Worm (Caenorhabditis elegans) whole organism, young adult: ENCODE results near the gene F28D1.6.
A peak's percentile ranks its signal among the peaks of the same experiment; 100 is the strongest.

Experiments
- F22D6.2 ChIP-seq: sonication (generic microtip); optimal IDR thresholded peaks from 2 replicates; lab custom pipeline; 2016; ENCODE audit warnings: mild to moderate bottlenecking, missing genetic modification characterization, missing compliant biosample characterization
- F33H1.4 ChIP-seq: fragments of 200-800 bp; sonication (Bioruptor generic); IDR thresholded peaks from 2 replicates; pipeline ENCODE4 v1.3.6; 2022; ENCODE audit warnings: missing genetic modification reagents, missing genetic modification characterization, missing compliant biosample characterization
- F37B4.10 ChIP-seq: fragments of 200-800 bp; sonication (Bioruptor generic); IDR thresholded peaks from 2 replicates; pipeline ENCODE4 v1.3.6; 2022; ENCODE audit warnings: missing genetic modification characterization, missing compliant biosample characterization
- F57A8.1 ChIP-seq: fragments of 200-800 bp; sonication (Bioruptor generic); optimal IDR thresholded peaks from 2 replicates; lab custom pipeline; 2018; ENCODE audit warnings: mild to moderate bottlenecking, missing genetic modification characterization, moderate library complexity, missing compliant biosample characterization
- K11D2.4 ChIP-seq: fragments of 200-800 bp; sonication (Bioruptor generic); IDR thresholded peaks from 2 replicates; pipeline ENCODE4 v1.3.6; 2022; ENCODE audit warnings: missing genetic modification reagents, missing genetic modification characterization, missing compliant biosample characterization
- T07F8.4 ChIP-seq: sonication (generic microtip); optimal IDR thresholded peaks from 2 replicates; lab custom pipeline; 2016; ENCODE audit warnings: mild to moderate bottlenecking, missing genetic modification characterization, moderate library complexity, missing compliant biosample characterization
- Y53F4B.3 ChIP-seq: fragments of 200-800 bp; sonication (Bioruptor generic); IDR thresholded peaks from 2 replicates; pipeline ENCODE4 v1.3.6; 2022; ENCODE audit warnings: missing genetic modification reagents, missing genetic modification characterization, missing compliant biosample characterization
- Y67H2A.10 ChIP-seq: fragments of 200-800 bp; sonication (Bioruptor generic); conservative IDR thresholded peaks from 2 replicates; pipeline ENCODE4 v1.3.6; 2022; ENCODE audit warnings: missing genetic modification reagents, missing genetic modification characterization, missing compliant biosample characterization
- Y79H2A.3 ChIP-seq: fragments of 200-800 bp; sonication (Bioruptor generic); conservative IDR thresholded peaks from 2 replicates; pipeline ENCODE4 v1.3.6; 2022; ENCODE audit warnings: missing genetic modification reagents, missing genetic modification characterization, missing compliant biosample characterization
- aptf-3 ChIP-seq: fragments of 200-800 bp; sonication (Bioruptor generic); IDR thresholded peaks from 2 replicates; pipeline ENCODE4 v1.3.6; 2022; ENCODE audit warnings: missing genetic modification characterization, missing compliant biosample characterization
- athp-1 ChIP-seq: sonication (generic microtip); optimal IDR thresholded peaks from 2 replicates; lab custom pipeline; 2017; ENCODE audit warnings: mild to moderate bottlenecking, missing genetic modification characterization, missing compliant biosample characterization
- ccch-3 ChIP-seq: fragments of 200-800 bp; sonication (Bioruptor generic); optimal IDR thresholded peaks from 2 replicates; lab custom pipeline; 2018; ENCODE audit warnings: mild to moderate bottlenecking, missing genetic modification characterization, missing compliant biosample characterization
- cebp-1 ChIP-seq, 2 experiments: fragments of 200-800 bp in 1 of 2; sonication (Bioruptor generic) in 1 of 2; sonication (generic microtip) in 1 of 2; IDR thresholded peaks in 1 of 2; optimal IDR thresholded peaks in 1 of 2; 2 replicates each; pipeline versions ENCODE4 v1.3.6 to Lab custom; 2017 to 2022; ENCODE audit warnings: missing compliant biosample characterization in 2 of 2, missing genetic modification characterization in 2 of 2, mild to moderate bottlenecking in 1 of 2, missing genetic modification reagents in 1 of 2, moderate library complexity in 1 of 2
- ceh-100 ChIP-seq: fragments of 200-800 bp; sonication (Bioruptor generic); IDR thresholded peaks from 2 replicates; pipeline ENCODE4 v1.3.6; 2022; ENCODE audit warnings: missing genetic modification reagents, missing genetic modification characterization, missing compliant biosample characterization
- ceh-27 ChIP-seq: fragments of 200-800 bp; sonication (Bioruptor generic); optimal IDR thresholded peaks from 2 replicates; lab custom pipeline; 2018; ENCODE audit warnings: mild to moderate bottlenecking, missing genetic modification characterization, moderate library complexity, missing compliant biosample characterization
- ceh-91 ChIP-seq: fragments of 200-800 bp; sonication (Bioruptor generic); IDR thresholded peaks from 2 replicates; pipeline ENCODE4 v1.3.6; 2022; ENCODE audit warnings: missing genetic modification reagents, missing genetic modification characterization, missing compliant biosample characterization
- die-1 ChIP-seq: sonication (generic microtip); optimal IDR thresholded peaks from 2 replicates; lab custom pipeline; 2016; ENCODE audit warnings: missing genotype, mild to moderate bottlenecking, missing genetic modification characterization, missing compliant biosample characterization
- efl-1 ChIP-seq: fragments of 150-350 bp; optimal IDR thresholded peaks from 2 replicates; lab custom pipeline; 2014; ENCODE audit warnings: missing biosample characterization, missing genetic modification reagents, missing genetic modification characterization
- egl-18 ChIP-seq: fragments of 200-800 bp; sonication (Bioruptor generic); IDR thresholded peaks from 2 replicates; pipeline ENCODE4 v1.3.6; 2022; ENCODE audit warnings: missing genetic modification reagents, missing genetic modification characterization, missing compliant biosample characterization
- egl-44 ChIP-seq: fragments of 200-800 bp; sonication (Bioruptor generic); IDR thresholded peaks from 2 replicates; pipeline ENCODE4 v1.3.6; 2022; ENCODE audit warnings: missing genetic modification reagents, missing genetic modification characterization, missing compliant biosample characterization
- ekl-4 ChIP-seq: fragments of 200-800 bp; sonication (Bioruptor generic); IDR thresholded peaks from 2 replicates; pipeline ENCODE4 v1.3.6; 2022; ENCODE audit warnings: missing genetic modification reagents, missing genetic modification characterization, missing compliant biosample characterization
- ets-4 ChIP-seq: fragments of 200-800 bp; sonication (Bioruptor generic); optimal IDR thresholded peaks from 2 replicates; lab custom pipeline; 2018; ENCODE audit warnings: mild to moderate bottlenecking, missing genetic modification characterization, missing compliant biosample characterization
- gei-17 ChIP-seq: fragments of 200-800 bp; sonication (Bioruptor generic); optimal IDR thresholded peaks from 2 replicates; lab custom pipeline; 2018; ENCODE audit warnings: mild to moderate bottlenecking, missing genetic modification characterization, missing compliant biosample characterization
- hlh-12 ChIP-seq: sonication (generic microtip); optimal IDR thresholded peaks from 2 replicates; lab custom pipeline; 2016; ENCODE audit warnings: missing genetic modification characterization, missing compliant biosample characterization
- hmg-1.2 ChIP-seq: fragments of 200-800 bp; sonication (Bioruptor generic); IDR thresholded peaks from 2 replicates; pipeline ENCODE4 v1.3.6; 2022; ENCODE audit warnings: missing genetic modification reagents, missing genetic modification characterization, missing compliant biosample characterization
- hmg-20 ChIP-seq: fragments of 200-800 bp; sonication (Bioruptor generic); IDR thresholded peaks from 2 replicates; pipeline ENCODE4 v1.3.6; 2022; ENCODE audit warnings: missing genetic modification reagents, missing genetic modification characterization, missing compliant biosample characterization
- lin-40 ChIP-seq: sonication (generic microtip); optimal IDR thresholded peaks from 2 replicates; lab custom pipeline; 2016; ENCODE audit warnings: missing genetic modification characterization, mild to moderate bottlenecking, missing compliant biosample characterization, missing genotype, missing genetic modification reagents
- madf-10 ChIP-seq: sonication (generic microtip); optimal IDR thresholded peaks from 2 replicates; lab custom pipeline; 2016; ENCODE audit warnings: mild to moderate bottlenecking, missing genetic modification characterization, missing compliant biosample characterization
- madf-3 ChIP-seq: fragments of 200-800 bp; sonication (Bioruptor generic); IDR thresholded peaks from 2 replicates; pipeline ENCODE4 v1.3.6; 2022; ENCODE audit warnings: missing genetic modification reagents, missing genetic modification characterization, missing compliant biosample characterization
- madf-6 ChIP-seq: fragments of 200-800 bp; sonication (Bioruptor generic); IDR thresholded peaks from 2 replicates; pipeline ENCODE4 v1.3.6; 2022; ENCODE audit warnings: missing genetic modification reagents, missing genetic modification characterization, missing compliant biosample characterization
- mes-4 ChIP-seq: sonication (generic microtip); optimal IDR thresholded peaks from 2 replicates; lab custom pipeline; 2016; ENCODE audit warnings: missing genotype, missing genetic modification characterization, missing compliant biosample characterization
- nfya-1 ChIP-seq: sonication (generic microtip); optimal IDR thresholded peaks from 2 replicates; lab custom pipeline; 2017; ENCODE audit warnings: antibody characterized with exemption, missing compliant biosample characterization, missing genetic modification characterization, borderline replicate concordance; ENCODE audit not compliant: insufficient read depth
- nhr-120 ChIP-seq: fragments of 200-800 bp; sonication (Bioruptor generic); IDR thresholded peaks from 2 replicates; pipeline ENCODE4 v1.3.6; 2022; ENCODE audit warnings: missing genetic modification characterization, missing compliant biosample characterization
- nhr-179 ChIP-seq: sonication (generic microtip); optimal IDR thresholded peaks from 2 replicates; lab custom pipeline; 2016; ENCODE audit warnings: mild to moderate bottlenecking, missing genetic modification characterization, missing compliant biosample characterization
- nhr-80 ChIP-seq: sonication (generic microtip); optimal IDR thresholded peaks from 2 replicates; lab custom pipeline; 2016; ENCODE audit warnings: missing genetic modification characterization, missing compliant biosample characterization
- nhr-90 ChIP-seq: sonication (generic microtip); optimal IDR thresholded peaks from 2 replicates; lab custom pipeline; 2016; ENCODE audit warnings: missing genotype, mild to moderate bottlenecking, missing genetic modification characterization, missing compliant biosample characterization
- rpc-1 ChIP-seq, 2 experiments: fragments of 150-350 bp in 1 of 2; sonication (generic microtip) in 1 of 2; optimal IDR thresholded peaks; 2 replicates each; lab custom pipeline; 2014 to 2018; ENCODE audit warnings: missing biosample characterization in 1 of 2, missing genetic modification characterization in 1 of 2, missing genetic modification reagents in 1 of 2, missing genotype in 1 of 2
- sdz-38 ChIP-seq: sonication (generic microtip); optimal IDR thresholded peaks from 2 replicates; lab custom pipeline; 2016; ENCODE audit warnings: missing genotype, missing genetic modification characterization, missing compliant biosample characterization
- sea-2 ChIP-seq: fragments of 200-800 bp; sonication (Bioruptor generic); IDR thresholded peaks from 2 replicates; pipeline ENCODE4 v1.3.6; 2022; ENCODE audit warnings: missing genetic modification characterization, missing compliant biosample characterization
- snpc-4 ChIP-seq, 5 experiments: fragments of 150-350 bp in 1 of 5; sonication (generic microtip) in 4 of 5; optimal IDR thresholded peaks; 2 replicates each; lab custom pipeline; 2014 to 2018; ENCODE audit warnings: missing genetic modification characterization in 5 of 5, missing biosample characterization in 3 of 5, antibody characterized with exemption in 2 of 5, mild to moderate bottlenecking in 2 of 5, missing compliant biosample characterization in 2 of 5, missing genotype in 2 of 5, moderate library complexity in 2 of 5, missing genetic modification reagents in 1 of 5
- somi-1 ChIP-seq: fragments of 200-800 bp; sonication (Bioruptor generic); optimal IDR thresholded peaks from 2 replicates; lab custom pipeline; 2018; ENCODE audit warnings: mild to moderate bottlenecking, missing genetic modification characterization, missing compliant biosample characterization
- tbx-9 ChIP-seq: sonication (generic microtip); optimal IDR thresholded peaks from 2 replicates; lab custom pipeline; 2016; ENCODE audit warnings: borderline replicate concordance, missing genetic modification characterization, inconsistent platforms, missing compliant biosample characterization
- unc-130 ChIP-seq: sonication (generic microtip); optimal IDR thresholded peaks from 2 replicates; lab custom pipeline; 2016; ENCODE audit warnings: missing genetic modification reagents, missing genetic modification characterization, missing compliant biosample characterization
- ztf-18 ChIP-seq: sonication (generic microtip); optimal IDR thresholded peaks from 2 replicates; lab custom pipeline; 2016; ENCODE audit warnings: missing genotype, mild to moderate bottlenecking, missing genetic modification characterization, missing compliant biosample characterization
- ztf-22 ChIP-seq: fragments of 200-800 bp; sonication (Bioruptor generic); optimal IDR thresholded peaks from 2 replicates; lab custom pipeline; 2018; ENCODE audit warnings: mild to moderate bottlenecking, missing genetic modification characterization, moderate library complexity, missing compliant biosample characterization
- ztf-26 ChIP-seq: sonication (generic microtip); optimal IDR thresholded peaks from 2 replicates; lab custom pipeline; 2017; ENCODE audit warnings: missing genetic modification characterization, missing compliant biosample characterization
- ztf-3 ChIP-seq: fragments of 200-800 bp; sonication (Bioruptor generic); optimal IDR thresholded peaks from 2 replicates; lab custom pipeline; 2018; ENCODE audit warnings: mild to moderate bottlenecking, missing genetic modification characterization, missing compliant biosample characterization

The F28D1.6 gene

ce11 chrIV:12391003-12391637 is 6.2 kb upstream of the F28D1.6 start, which contains the start of the genes rps-23 and dpm-3 (continued):
- peak; percentile 77; the same call in 1 of the 2 replicates for TF ChIP-seq Y53F4B.3 (GFP tag; lab: Robert Waterston, UW)
- TF ChIP-seq sdz-38 (tag; lab: Kevin White, UChicago), result no peak
- TF ChIP-seq nfya-1 (tag; lab: Kevin White, UChicago), result no peak
- no peak for TF ChIP-seq mes-4 (tag; lab: Kevin White, UChicago)
- TF ChIP-seq madf-10 (tag; lab: Kevin White, UChicago), result peak; percentile 91
- TF ChIP-seq somi-1 (GFP tag; lab: Kevin White, UChicago), result peak; percentile 73
- TF ChIP-seq nhr-120 (GFP tag; lab: Robert Waterston, UW), result 0 out of 2 replicates have a peak, but pooled peaks have one; percentile 62
- TF ChIP-seq nhr-80 (tag; lab: Kevin White, UChicago), result peak; percentile 83
- peak; percentile 89 for TF ChIP-seq athp-1 (tag; lab: Kevin White, UChicago)
- TF ChIP-seq hlh-12, result no peak
- peak; percentile 83 for TF ChIP-seq cebp-1 (GFP tag; IDR thresholded peaks at IDR 0.05; lab: Robert Waterston, UW)
- TF ChIP-seq cebp-1 (tag; optimal IDR thresholded peaks at IDR 0.05; lab: Kevin White, UChicago), result peak; percentile 89
- no peak for TF ChIP-seq ztf-3 (GFP tag; lab: Kevin White, UChicago)
- TF ChIP-seq nhr-90 (tag; lab: Kevin White, UChicago), result no peak
- peak; percentile 34 for TF ChIP-seq gei-17
- TF ChIP-seq unc-130 (GFP tag; lab: Kevin White, UChicago), result peak; percentile 97
- peak; percentile 95 for TF ChIP-seq ekl-4 (GFP tag; lab: Robert Waterston, UW)
- no peak for TF ChIP-seq sea-2 (GFP tag; lab: Robert Waterston, UW)
- TF ChIP-seq F22D6.2 (tag; lab: Kevin White, UChicago), result peak; percentile 60
- no peak for TF ChIP-seq aptf-3 (GFP tag; lab: Robert Waterston, UW)
- TF ChIP-seq ccch-3, result peak; percentile 95
- TF ChIP-seq F57A8.1, result no peak
- peak; percentile 95 for TF ChIP-seq ceh-91
- no peak for TF ChIP-seq ets-4 (GFP tag; lab: Kevin White, UChicago)
- peak; percentile 49 for TF ChIP-seq ztf-26 (tag; lab: Kevin White, UChicago)
- TF ChIP-seq egl-18 (GFP tag; lab: Robert Waterston, UW), result 0 out of 2 replicates have a peak, but pooled peaks have one; percentile 73
- TF ChIP-seq hmg-20, result 0 out of 2 replicates have a peak, but pooled peaks have one; percentile 59
- TF ChIP-seq Y79H2A.3 (GFP tag; lab: Robert Waterston, UW), result peak; percentile 89
- TF ChIP-seq ztf-18 (tag; lab: Kevin White, UChicago), result peak; percentile 63
- TF ChIP-seq K11D2.4 (GFP tag; lab: Robert Waterston, UW), result peak; percentile 88
- TF ChIP-seq ceh-100, result peak; percentile 83
- peak; percentile 82 for TF ChIP-seq egl-44 (GFP tag; lab: Robert Waterston, UW)
- TF ChIP-seq ceh-27 (GFP tag; lab: Kevin White, UChicago), result peak; percentile 97
- no peak for TF ChIP-seq lin-40 (tag; lab: Kevin White, UChicago)
- peak; percentile 95 for TF ChIP-seq madf-3
- TF ChIP-seq T07F8.4 (tag; lab: Kevin White, UChicago), result peak; percentile 80
- no peak for TF ChIP-seq tbx-9
- peak; percentile 95 for TF ChIP-seq madf-6 (GFP tag; lab: Robert Waterston, UW)
- TF ChIP-seq efl-1 (GFP tag; lab: Kevin White, UChicago), result peak; percentile 60
- peak; percentile 50 for TF ChIP-seq snpc-4 (GFP tag; optimal IDR thresholded peaks at IDR 0.05; lab: Kevin White, UChicago)
- peak; percentile 65 to 82 (median 76) for TF ChIP-seq snpc-4 (tag; optimal IDR thresholded peaks at IDR 0.05; lab: Kevin White, UChicago)
- TF ChIP-seq Y67H2A.10, result peak; percentile 92
- peak; percentile 15 for TF ChIP-seq rpc-1 (optimal IDR thresholded peaks at IDR 0.05; lab: Kevin White, UChicago)
- peak; percentile 6 for TF ChIP-seq rpc-1 (tag; optimal IDR thresholded peaks at IDR 0.05; lab: Kevin White, UChicago)
- TF ChIP-seq nhr-179 (tag; lab: Kevin White, UChicago), result no peak
- TF ChIP-seq hmg-1.2 (GFP tag; lab: Robert Waterston, UW), result peak; percentile 79
- no peak for TF ChIP-seq F37B4.10
- no peak for TF ChIP-seq die-1 (tag; lab: Kevin White, UChicago)
- peak; percentile 98 for TF ChIP-seq F33H1.4 (GFP tag; lab: Robert Waterston, UW)
- no peak for TF ChIP-seq ztf-22
